Worm (Caenorhabditis elegans) whole organism, L4/young adult: ENCODE measurements around the gene unc-93.

Experiments
- W03F9.2 ChIP-seq: fragments of 150-350 bp; optimal IDR thresholded peaks from 2 replicates; lab custom pipeline; 2014; ENCODE audit warnings: missing biosample characterization, missing genetic modification characterization
- dao-5 ChIP-seq: sonication (generic microtip); optimal IDR thresholded peaks from 2 replicates; lab custom pipeline; 2016; ENCODE audit warnings: missing genotype, missing genetic modification characterization, moderate library complexity, missing compliant biosample characterization
- him-1 ChIP-seq: sonication (generic microtip); optimal IDR thresholded peaks from 2 replicates; lab custom pipeline; 2016; ENCODE audit warnings: missing genotype, missing genetic modification reagents, missing genetic modification characterization, missing compliant biosample characterization

- no peak for TF ChIP-seq him-1 (tag; lab: Kevin White, UChicago)
- peak; percentile 3 for TF ChIP-seq W03F9.2 (tag; lab: Kevin White, UChicago)
- no peak for TF ChIP-seq dao-5 (tag; lab: Kevin White, UChicago)
Measured at ce11 chrIII:3650266-3650665, 6.1 kb downstream of the unc-93 start.
